Fruit fly (Drosophila melanogaster) whole organism, pupa: ENCODE results near the gene CG12521.

Experiments used
- CG10348 ChIP-seq: fragments of 200-800 bp; sonication (Bioruptor generic); IDR thresholded peaks from 2 replicates; pipeline ENCODE4 v1.3.6; 2022; ENCODE audit warnings: missing biosample characterization, missing genetic modification characterization
- CG12605 ChIP-seq: fragments of 200-800 bp; sonication (Bioruptor generic); IDR thresholded peaks from 2 replicates; pipeline ENCODE4 v1.3.6; 2022; ENCODE audit warnings: missing biosample characterization, missing genetic modification characterization
- CG13204 ChIP-seq: fragments of 200-800 bp; sonication (Bioruptor generic); optimal IDR thresholded peaks from 2 replicates; lab custom pipeline; 2018; ENCODE audit warnings: missing biosample characterization, mild to moderate bottlenecking, missing genetic modification characterization, moderate library complexity
- CG14655 ChIP-seq: fragments of 200-800 bp; sonication (Bioruptor generic); optimal IDR thresholded peaks from 3 replicates; lab custom pipeline; 2017; ENCODE audit warnings: mild to moderate bottlenecking, missing biosample characterization, missing genetic modification reagents, missing genetic modification characterization
- CG15710 ChIP-seq: fragments of 200-800 bp; sonication (Bioruptor generic); optimal IDR thresholded peaks from 2 replicates; lab custom pipeline; 2018; ENCODE audit warnings: missing biosample characterization, mild to moderate bottlenecking, missing genetic modification characterization, moderate library complexity
- CG17806 ChIP-seq: fragments of 200-800 bp; sonication (Bioruptor generic); optimal IDR thresholded peaks from 2 replicates; lab custom pipeline; 2018; ENCODE audit warnings: missing biosample characterization, mild to moderate bottlenecking, missing genetic modification characterization, moderate library complexity
- CG32121 ChIP-seq: fragments of 200-800 bp; sonication (Bioruptor generic); IDR thresholded peaks from 2 replicates; pipeline ENCODE4 v1.3.6; 2022; ENCODE audit warnings: missing biosample characterization, missing genetic modification characterization
- CG34367 ChIP-seq: fragments of 200-800 bp; sonication (Bioruptor generic); optimal IDR thresholded peaks from 2 replicates; lab custom pipeline; 2018; ENCODE audit warnings: missing biosample characterization, mild to moderate bottlenecking, missing genetic modification characterization
- CG4496 ChIP-seq: fragments of 200-800 bp; sonication (Bioruptor generic); IDR thresholded peaks from 3 replicates; pipeline ENCODE4 v1.3.6; 2022; ENCODE audit warnings: missing biosample characterization, missing genetic modification characterization
- CG8159 ChIP-seq: fragments of 200-800 bp; sonication (Bioruptor generic); optimal IDR thresholded peaks from 3 replicates; lab custom pipeline; 2018; ENCODE audit warnings: missing biosample characterization, mild to moderate bottlenecking, missing genetic modification characterization, moderate library complexity
- CG8301 ChIP-seq: fragments of 200-800 bp; sonication (Bioruptor generic); optimal IDR thresholded peaks from 2 replicates; lab custom pipeline; 2018; ENCODE audit warnings: missing biosample characterization, mild to moderate bottlenecking, missing genetic modification characterization
- CG9948 ChIP-seq: fragments of 200-800 bp; sonication (Bioruptor generic); optimal IDR thresholded peaks from 2 replicates; lab custom pipeline; 2018; ENCODE audit warnings: missing biosample characterization, mild to moderate bottlenecking, missing genetic modification characterization, moderate library complexity
- D1 ChIP-seq: fragments of 200-800 bp; sonication (Bioruptor generic); optimal IDR thresholded peaks from 2 replicates; lab custom pipeline; 2018; ENCODE audit warnings: missing biosample characterization, mild to moderate bottlenecking, missing genetic modification characterization, moderate library complexity
- EcR ChIP-seq: fragments of 200-800 bp; sonication (Bioruptor generic); optimal IDR thresholded peaks from 3 replicates; lab custom pipeline; 2019; ENCODE audit warnings: missing biosample characterization, missing genetic modification characterization, mild to moderate bottlenecking, moderate library complexity, missing genetic modification reagents
- Ets98B ChIP-seq: fragments of 200-800 bp; sonication (Bioruptor generic); IDR thresholded peaks from 2 replicates; pipeline ENCODE4 v1.3.6; 2022; ENCODE audit warnings: missing biosample characterization, missing genetic modification characterization
- Pif1A ChIP-seq: fragments of 200-800 bp; sonication (Bioruptor generic); optimal IDR thresholded peaks from 3 replicates; lab custom pipeline; 2016; ENCODE audit warnings: missing biosample characterization, missing genetic modification characterization
- Pif1B ChIP-seq: fragments of 200-800 bp; sonication (Bioruptor generic); optimal IDR thresholded peaks from 3 replicates; lab custom pipeline; 2016; ENCODE audit warnings: missing biosample characterization, missing genetic modification characterization
- Snoo ChIP-seq: fragments of 200-800 bp; sonication (Bioruptor generic); optimal IDR thresholded peaks from 3 replicates; lab custom pipeline; 2017; ENCODE audit warnings: missing biosample characterization, mild to moderate bottlenecking, missing genetic modification characterization, inconsistent platforms
- fd96Ca ChIP-seq: fragments of 200-800 bp; sonication (Bioruptor generic); IDR thresholded peaks from 3 replicates; pipeline ENCODE4 v1.3.6; 2022; ENCODE audit warnings: missing biosample characterization, missing genetic modification characterization
- gl ChIP-seq: fragments of 200-800 bp; sonication (Bioruptor generic); optimal IDR thresholded peaks from 2 replicates; lab custom pipeline; 2018; ENCODE audit warnings: missing biosample characterization, mild to moderate bottlenecking, missing genetic modification characterization
- rn ChIP-seq: fragments of 200-800 bp; sonication (Bioruptor generic); IDR thresholded peaks from 2 replicates; pipeline ENCODE4 v1.3.6; 2022; ENCODE audit warnings: missing biosample characterization, missing genetic modification characterization

CG12521 gene

DNA sequence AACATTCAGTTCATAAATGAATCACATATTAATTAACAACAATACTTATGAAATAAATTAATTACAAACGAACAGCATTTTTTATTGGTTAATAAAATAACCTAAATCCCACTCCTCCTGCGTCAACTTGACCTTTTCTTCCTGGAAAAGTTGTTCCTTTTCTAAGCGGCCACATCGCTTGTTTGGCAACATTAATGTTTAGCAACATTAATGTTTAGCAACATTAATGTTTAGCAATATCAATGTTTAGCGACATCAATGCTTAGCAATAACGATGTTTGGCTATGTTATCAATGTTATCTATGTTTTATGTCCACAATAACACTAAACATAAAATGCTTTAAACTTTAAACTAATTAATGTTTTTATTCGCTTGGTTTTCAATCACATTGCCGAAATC is 31.0 kb downstream of the CG12521 start:
- TF ChIP-seq CG32121 (GFP tag; lab: Robert Waterston, UW) (no peak), Pif1A (GFP tag; lab: Kevin White, UChicago) (no peak), CG8159 (tag; lab: Kevin White, UChicago) (no peak), CG14655 (GFP tag; lab: Kevin White, UChicago) (no peak), Snoo (tag; lab: Kevin White, UChicago) (no peak), fd96Ca (no peak), CG12605 (no peak), Ets98B (GFP tag; lab: Robert Waterston, UW) (no peak), CG15710 (tag; lab: Kevin White, UChicago) (no peak)

DNA sequence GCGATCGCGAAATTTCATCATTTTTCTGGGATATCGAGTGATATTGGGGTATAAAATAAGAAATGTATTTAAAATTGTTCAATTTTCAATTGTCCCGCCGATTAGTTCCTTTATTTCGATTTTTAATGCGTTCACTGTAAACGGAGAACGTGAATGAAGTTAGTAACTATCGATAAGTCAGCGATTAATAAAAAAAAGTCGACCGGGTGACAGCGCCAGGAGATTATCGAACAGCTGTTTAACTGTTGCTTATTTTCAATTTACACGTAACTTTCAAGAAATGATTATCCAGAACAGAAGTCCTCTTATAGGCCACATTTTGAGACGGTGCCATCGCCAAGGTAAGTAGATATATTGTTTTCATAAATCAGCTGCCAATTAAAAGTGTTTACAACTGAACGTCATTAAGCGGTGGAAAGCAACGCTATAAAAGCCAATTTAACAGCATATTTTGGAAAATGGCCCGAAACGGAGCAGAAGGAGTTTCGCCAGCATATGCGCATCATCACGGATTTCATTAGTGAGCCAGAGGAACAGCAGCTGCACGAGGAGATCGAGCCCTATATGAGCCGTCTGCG is 32.3 kb downstream of the CG12521 start, which contains the start of gene CG14130:
Gene CG14130, plus strand, starts transcription at position 225 of the 578 bp plus-strand sequence.
- no peak for TF ChIP-seq CG13204 (GFP tag; lab: Kevin White, UChicago)
- no peak for TF ChIP-seq Snoo (tag; lab: Kevin White, UChicago)
- TF ChIP-seq CG17806 (tag; lab: Kevin White, UChicago), result no peak
- no peak for TF ChIP-seq CG8301 (tag; lab: Kevin White, UChicago)
- TF ChIP-seq CG8159 (tag; lab: Kevin White, UChicago), result no peak
- TF ChIP-seq rn (GFP tag; lab: Robert Waterston, UW), result no peak
- TF ChIP-seq CG14655 (GFP tag; lab: Kevin White, UChicago), result no peak
- no peak for TF ChIP-seq CG9948
- no peak for TF ChIP-seq EcR (GFP tag; lab: Kevin White, UChicago)
- TF ChIP-seq CG34367, result no peak
- TF ChIP-seq Pif1A (GFP tag; lab: Kevin White, UChicago), result no peak
- TF ChIP-seq Ets98B (GFP tag; lab: Robert Waterston, UW), result no peak
- no peak for TF ChIP-seq CG32121 (GFP tag; lab: Robert Waterston, UW)
- TF ChIP-seq CG10348 (GFP tag; lab: Robert Waterston, UW), result no peak
- TF ChIP-seq D1 (tag; lab: Kevin White, UChicago), result no peak
- no peak for TF ChIP-seq CG4496 (GFP tag; lab: Robert Waterston, UW)
- no peak for TF ChIP-seq Pif1B (GFP tag; lab: Kevin White, UChicago)
- no peak for TF ChIP-seq CG12605
- TF ChIP-seq fd96Ca, result no peak
- TF ChIP-seq gl (tag; lab: Kevin White, UChicago), result no peak
- TF ChIP-seq, all 21 proteins: peak for 0

DNA sequence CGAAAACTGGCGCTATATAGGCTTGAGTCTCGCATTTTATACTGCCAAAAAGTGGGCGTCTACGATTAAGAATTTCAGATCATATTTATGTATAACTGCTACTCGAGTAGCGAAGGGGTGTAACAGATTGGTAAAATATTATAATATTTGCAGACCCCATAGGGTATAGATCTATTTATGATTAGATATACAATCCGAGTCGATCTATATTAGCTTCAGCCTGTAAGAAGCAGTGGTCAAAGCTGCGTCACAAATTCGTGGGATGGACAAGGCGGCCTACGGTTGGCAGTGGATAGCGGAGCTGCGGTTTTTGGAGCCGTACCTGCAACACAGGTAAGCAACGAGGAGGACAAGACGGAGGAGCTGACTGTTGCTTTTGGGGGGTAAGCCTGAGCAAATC is 32.9 kb downstream of the CG12521 start, which contains the start of gene Cubn2:
Gene Cubn2, minus strand, starts transcription at position 101 of the 400 bp plus-strand sequence.
- no peak for TF ChIP-seq CG9948
- TF ChIP-seq CG13204 (GFP tag; lab: Kevin White, UChicago), result no peak
- no peak for TF ChIP-seq Snoo (tag; lab: Kevin White, UChicago)
- no peak for TF ChIP-seq rn (GFP tag; lab: Robert Waterston, UW)
- TF ChIP-seq EcR (GFP tag; lab: Kevin White, UChicago), result no peak
- no peak for TF ChIP-seq CG14655 (GFP tag; lab: Kevin White, UChicago)
- no peak for TF ChIP-seq Pif1A (GFP tag; lab: Kevin White, UChicago)
- no peak for TF ChIP-seq gl (tag; lab: Kevin White, UChicago)
- no peak for TF ChIP-seq CG32121 (GFP tag; lab: Robert Waterston, UW)
- TF ChIP-seq CG10348 (GFP tag; lab: Robert Waterston, UW), result no peak
- TF ChIP-seq CG8301 (tag; lab: Kevin White, UChicago), result no peak

DNA sequence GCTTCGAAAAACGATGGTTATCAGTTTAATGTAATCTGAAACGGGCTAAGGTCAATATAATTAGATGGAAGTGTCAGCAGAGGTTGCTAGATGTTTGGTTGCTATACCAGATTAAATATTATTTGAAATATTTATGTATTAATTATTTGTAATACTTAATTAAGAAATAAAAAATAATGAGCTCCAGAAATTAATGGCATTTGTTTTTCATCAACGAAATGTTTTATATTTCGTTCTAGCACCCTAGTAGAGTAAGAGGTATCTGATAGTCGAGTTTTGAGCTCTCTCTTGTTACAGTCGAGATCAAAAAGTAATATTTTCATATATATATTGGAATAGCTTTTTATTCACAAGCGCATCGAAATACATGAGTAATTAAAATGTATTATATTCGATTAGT is 46.0 kb downstream of the CG12521 start:
- TF ChIP-seq CG34367, result no peak

DNA sequence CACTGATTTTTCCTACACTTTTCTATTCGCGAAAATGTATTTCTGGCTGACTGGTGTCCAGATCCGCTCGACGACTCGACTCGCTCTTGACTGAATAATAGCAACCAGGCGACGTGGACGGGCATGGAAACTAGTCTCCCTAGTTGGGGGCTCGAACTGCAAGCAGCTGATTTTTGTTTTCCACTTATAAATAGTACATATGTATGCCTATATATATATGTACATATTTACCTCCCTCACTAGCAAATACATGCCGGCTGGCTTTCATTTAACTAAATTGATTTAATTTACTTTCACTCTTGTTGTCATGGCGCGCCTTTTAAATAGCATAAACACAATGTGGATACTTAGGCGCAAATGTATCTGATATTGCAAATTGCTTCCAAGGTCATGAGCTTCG is 46.8 kb downstream of the CG12521 start, which contains the start of gene Gcat:
Gene Gcat, minus strand, starts transcription at position 101 of the 400 bp plus-strand sequence.
- no peak for TF ChIP-seq CG12605
- TF ChIP-seq D1 (tag; lab: Kevin White, UChicago), result no peak
- no peak for TF ChIP-seq CG9948
- no peak for TF ChIP-seq CG32121 (GFP tag; lab: Robert Waterston, UW)
- no peak for TF ChIP-seq Ets98B (GFP tag; lab: Robert Waterston, UW)
- TF ChIP-seq Pif1A (GFP tag; lab: Kevin White, UChicago), result no peak
- no peak for TF ChIP-seq CG8159 (tag; lab: Kevin White, UChicago)
- no peak for TF ChIP-seq Pif1B (GFP tag; lab: Kevin White, UChicago)
- TF ChIP-seq CG17806 (tag; lab: Kevin White, UChicago), result no peak
- no peak for TF ChIP-seq CG14655 (GFP tag; lab: Kevin White, UChicago)
- no peak for TF ChIP-seq CG34367
- TF ChIP-seq CG13204 (GFP tag; lab: Kevin White, UChicago), result no peak
- TF ChIP-seq rn (GFP tag; lab: Robert Waterston, UW), result no peak
